Fruit fly (Drosophila melanogaster) whole organism, embryonic: ENCODE results near the gene CG42784.

Experiments
- Aef1 ChIP-seq: fragments of 200-800 bp; sonication (Bioruptor generic); IDR thresholded peaks from 3 replicates; pipeline ENCODE4 v1.3.6; 2022; ENCODE audit warnings: missing biosample characterization, missing genetic modification characterization
- B-H1 ChIP-seq: fragments of 200-800 bp; sonication (Bioruptor generic); IDR thresholded peaks from 3 replicates; pipeline ENCODE4 v1.3.6; 2022; ENCODE audit warnings: missing biosample characterization, missing genetic modification characterization
- CG11093 ChIP-seq: fragments of 200-800 bp; sonication (Bioruptor generic); IDR thresholded peaks from 3 replicates; pipeline ENCODE4 v1.3.6; 2022; ENCODE audit warnings: missing biosample characterization, missing genetic modification characterization
- CG14860 ChIP-seq: fragments of 200-800 bp; sonication (Bioruptor generic); IDR thresholded peaks from 3 replicates; pipeline ENCODE4 v1.3.6; 2022; ENCODE audit warnings: missing biosample characterization, missing genetic modification characterization; ENCODE audit not compliant: partially characterized antibody
- CG15269 ChIP-seq: fragments of 200-800 bp; sonication (Bioruptor generic); optimal IDR thresholded peaks from 2 replicates; lab custom pipeline; 2018; ENCODE audit warnings: missing biosample characterization, mild to moderate bottlenecking, missing genetic modification characterization, moderate library complexity
- CG1529 ChIP-seq: fragments of 200-800 bp; sonication (Bioruptor generic); optimal IDR thresholded peaks from 3 replicates; lab custom pipeline; 2018; ENCODE audit warnings: missing biosample characterization, missing genetic modification characterization
- CG17359 ChIP-seq: fragments of 200-800 bp; sonication (Bioruptor generic); optimal IDR thresholded peaks from 3 replicates; lab custom pipeline; 2018; ENCODE audit warnings: missing biosample characterization, mild to moderate bottlenecking, missing genetic modification characterization, moderate library complexity
- CG17385 ChIP-seq: fragments of 200-800 bp; sonication (Bioruptor generic); optimal IDR thresholded peaks from 3 replicates; lab custom pipeline; 2018; ENCODE audit warnings: missing biosample characterization, mild to moderate bottlenecking, missing genetic modification characterization
- CG17568 ChIP-seq: fragments of 200-800 bp; sonication (Bioruptor generic); optimal IDR thresholded peaks from 2 replicates; lab custom pipeline; 2018; ENCODE audit warnings: missing biosample characterization, mild to moderate bottlenecking, missing genetic modification characterization, moderate library complexity
- CG17912 ChIP-seq: fragments of 200-800 bp; sonication (Bioruptor generic); optimal IDR thresholded peaks from 2 replicates; lab custom pipeline; 2018; ENCODE audit warnings: missing biosample characterization, mild to moderate bottlenecking, missing genetic modification characterization
- CG18011 ChIP-seq: fragments of 200-800 bp; sonication (Bioruptor generic); optimal IDR thresholded peaks from 2 replicates; lab custom pipeline; 2017; ENCODE audit warnings: missing biosample characterization, missing genetic modification characterization, mild to moderate bottlenecking, moderate library complexity, missing genotype
- CG18619 ChIP-seq: fragments of 200-800 bp; sonication (Bioruptor generic); optimal IDR thresholded peaks from 3 replicates; lab custom pipeline; 2017; ENCODE audit warnings: missing biosample characterization, mild to moderate bottlenecking, missing genetic modification characterization
- CG2116 ChIP-seq: fragments of 200-800 bp; sonication (Bioruptor generic); optimal IDR thresholded peaks from 3 replicates; lab custom pipeline; 2018; ENCODE audit warnings: missing biosample characterization, mild to moderate bottlenecking, missing genetic modification characterization
- CG32767 ChIP-seq: fragments of 200-800 bp; sonication (Bioruptor generic); IDR thresholded peaks from 2 replicates; pipeline ENCODE4 v1.3.6; 2022; ENCODE audit warnings: missing biosample characterization, missing genetic modification characterization
- CG33557 ChIP-seq: fragments of 200-800 bp; sonication (Bioruptor generic); optimal IDR thresholded peaks from 2 replicates; lab custom pipeline; 2019; ENCODE audit warnings: missing biosample characterization, mild to moderate bottlenecking, missing genetic modification characterization, moderate library complexity
- CG4730 ChIP-seq: fragments of 200-800 bp; sonication (Bioruptor generic); IDR thresholded peaks from 2 replicates; pipeline ENCODE4 v1.3.6; 2022; ENCODE audit warnings: missing biosample characterization, missing genetic modification characterization
- CG7271 ChIP-seq: fragments of 200-800 bp; sonication (Bioruptor generic); optimal IDR thresholded peaks from 2 replicates; lab custom pipeline; 2018; ENCODE audit warnings: missing biosample characterization, mild to moderate bottlenecking, missing genetic modification characterization, moderate library complexity
- CG7839 ChIP-seq: fragments of 200-800 bp; sonication (Bioruptor generic); optimal IDR thresholded peaks from 3 replicates; lab custom pipeline; 2018; ENCODE audit warnings: missing biosample characterization, mild to moderate bottlenecking, missing genetic modification characterization, moderate library complexity
- CG8944 ChIP-seq: fragments of 200-800 bp; sonication (Bioruptor generic); optimal IDR thresholded peaks from 3 replicates; lab custom pipeline; 2016; ENCODE audit warnings: missing biosample characterization, missing genetic modification characterization
- CG9609 ChIP-seq: fragments of 200-800 bp; sonication (Bioruptor generic); optimal IDR thresholded peaks from 3 replicates; lab custom pipeline; 2016; ENCODE audit warnings: missing biosample characterization, missing genetic modification characterization
- CG9817 ChIP-seq: fragments of 200-800 bp; sonication (Bioruptor generic); optimal IDR thresholded peaks from 2 replicates; lab custom pipeline; 2018; ENCODE audit warnings: missing biosample characterization, mild to moderate bottlenecking, missing genetic modification characterization, moderate library complexity
- CG9932 ChIP-seq: fragments of 200-800 bp; sonication (Bioruptor generic); IDR thresholded peaks from 2 replicates; pipeline ENCODE4 v1.3.6; 2022; ENCODE audit warnings: missing biosample characterization, missing genetic modification characterization
- CoRest ChIP-seq: fragments of 200-800 bp; sonication (Bioruptor generic); optimal IDR thresholded peaks from 3 replicates; lab custom pipeline; 2018; ENCODE audit warnings: missing biosample characterization, mild to moderate bottlenecking, missing genetic modification characterization, moderate library complexity
- HLH4C ChIP-seq: fragments of 200-800 bp; sonication (Bioruptor generic); IDR thresholded peaks from 3 replicates; pipeline ENCODE4 v1.3.6; 2022; ENCODE audit warnings: missing biosample characterization, missing genetic modification characterization; ENCODE audit not compliant: partially characterized antibody
- Hr39 ChIP-seq: fragments of >200 bp; optimal IDR thresholded peaks from 2 replicates; lab custom pipeline; 2017
- NfI ChIP-seq: fragments of 200-800 bp; sonication (Bioruptor generic); optimal IDR thresholded peaks from 3 replicates; lab custom pipeline; 2018; ENCODE audit warnings: missing biosample characterization, mild to moderate bottlenecking, missing genetic modification characterization, moderate library complexity
- Poxn ChIP-seq: fragments of 200-800 bp; sonication (Bioruptor generic); IDR thresholded peaks from 2 replicates; pipeline ENCODE4 v1.3.6; 2022; ENCODE audit warnings: missing biosample characterization, missing genetic modification characterization
- Side ChIP-seq: fragments of 200-800 bp; sonication (Bioruptor generic); optimal IDR thresholded peaks from 2 replicates; lab custom pipeline; 2016; ENCODE audit warnings: missing biosample characterization, missing genetic modification characterization
- Stat92E ChIP-seq, 3 experiments: fragments of >200 bp in 2 of 3; fragments of 200-800 bp in 1 of 3; sonication (Bioruptor generic) in 1 of 3; optimal IDR thresholded peaks; 2 replicates each; lab custom pipeline; 2017 to 2019; ENCODE audit warnings: missing biosample characterization in 3 of 3, missing genetic modification characterization in 3 of 3, mild to moderate bottlenecking in 1 of 3, moderate library complexity in 1 of 3
- Xrp1 ChIP-seq: fragments of 200-800 bp; sonication (Bioruptor generic); IDR thresholded peaks from 2 replicates; pipeline ENCODE4 v1.3.6; 2022; ENCODE audit warnings: missing biosample characterization, missing genetic modification characterization
- ap ChIP-seq: fragments of 200-800 bp; sonication (Bioruptor generic); IDR thresholded peaks from 2 replicates; pipeline ENCODE4 v1.3.6; 2022; ENCODE audit warnings: missing biosample characterization, missing genetic modification characterization
- ash1 ChIP-seq: fragments of 200-800 bp; sonication (Bioruptor generic); optimal IDR thresholded peaks from 2 replicates; lab custom pipeline; 2018; ENCODE audit warnings: missing biosample characterization, mild to moderate bottlenecking, missing genetic modification characterization
- az2 ChIP-seq: fragments of 200-800 bp; sonication (Bioruptor generic); optimal IDR thresholded peaks from 3 replicates; lab custom pipeline; 2016; ENCODE audit warnings: missing biosample characterization, missing genetic modification characterization
- bab2 ChIP-seq: fragments of 200-800 bp; sonication (Bioruptor generic); optimal IDR thresholded peaks from 2 replicates; lab custom pipeline; 2016; ENCODE audit warnings: missing biosample characterization, missing genetic modification characterization
- chn ChIP-seq: fragments of 200-800 bp; sonication (Bioruptor generic); optimal IDR thresholded peaks from 2 replicates; lab custom pipeline; 2016; ENCODE audit warnings: missing biosample characterization, missing genetic modification characterization
- crc ChIP-seq: fragments of 200-800 bp; sonication (Bioruptor generic); optimal IDR thresholded peaks from 2 replicates; lab custom pipeline; 2016; ENCODE audit warnings: missing biosample characterization, missing genetic modification characterization
- crol ChIP-seq: fragments of 200-800 bp; sonication (Bioruptor generic); IDR thresholded peaks from 2 replicates; pipeline ENCODE4 v1.3.6; 2022; ENCODE audit warnings: missing biosample characterization, missing genetic modification characterization
- dan ChIP-seq: fragments of 200-800 bp; sonication (Bioruptor generic); IDR thresholded peaks from 2 replicates; pipeline ENCODE4 v1.3.6; 2022; ENCODE audit warnings: missing biosample characterization, missing genetic modification characterization
- ems ChIP-seq: fragments of 200-800 bp; sonication (Bioruptor generic); optimal IDR thresholded peaks from 3 replicates; lab custom pipeline; 2016; ENCODE audit warnings: missing biosample characterization, missing genetic modification characterization
- fu2 ChIP-seq: fragments of 200-800 bp; sonication (Bioruptor generic); optimal IDR thresholded peaks from 2 replicates; lab custom pipeline; 2016; ENCODE audit warnings: missing biosample characterization, missing genetic modification characterization
- gro ChIP-seq: fragments of 200-800 bp; sonication (Bioruptor generic); optimal IDR thresholded peaks from 2 replicates; lab custom pipeline; 2016; ENCODE audit warnings: missing biosample characterization, missing genetic modification characterization
- gsb ChIP-seq: fragments of 200-800 bp; sonication (Bioruptor generic); IDR thresholded peaks from 2 replicates; pipeline ENCODE4 v1.3.6; 2022; ENCODE audit warnings: missing biosample characterization, missing genetic modification characterization
- ham ChIP-seq: fragments of 200-800 bp; sonication (Bioruptor generic); IDR thresholded peaks from 2 replicates; pipeline ENCODE4 v1.3.6; 2022; ENCODE audit warnings: missing biosample characterization, missing genetic modification characterization
- insv ChIP-seq, 2 experiments: fragments of 200-800 bp; sonication (Bioruptor generic); optimal IDR thresholded peaks; 3 replicates each; lab custom pipeline; 2016 to 2018; ENCODE audit warnings: missing biosample characterization in 2 of 2, missing genetic modification characterization in 2 of 2
- lola ChIP-seq, 3 experiments: fragments of >200 bp in 2 of 3; fragments of 200-800 bp in 1 of 3; sonication (Bioruptor generic) in 1 of 3; optimal IDR thresholded peaks; 2 replicates each; lab custom pipeline; 2017 to 2019; ENCODE audit warnings: missing biosample characterization in 3 of 3, missing genetic modification characterization in 3 of 3, mild to moderate bottlenecking in 1 of 3, moderate library complexity in 1 of 3
- p53 ChIP-seq: fragments of 200-800 bp; sonication (Bioruptor generic); optimal IDR thresholded peaks from 2 replicates; lab custom pipeline; 2016; ENCODE audit warnings: missing biosample characterization, missing genetic modification characterization
- pnt ChIP-seq: fragments of 200-800 bp; sonication (Bioruptor generic); optimal IDR thresholded peaks from 3 replicates; lab custom pipeline; 2016; ENCODE audit warnings: missing biosample characterization, missing genetic modification characterization
- pum ChIP-seq: fragments of 200-800 bp; sonication (Bioruptor generic); optimal IDR thresholded peaks from 2 replicates; lab custom pipeline; 2016; ENCODE audit warnings: missing biosample characterization, missing genetic modification characterization
- scrt ChIP-seq: fragments of 200-800 bp; sonication (Bioruptor generic); optimal IDR thresholded peaks from 2 replicates; lab custom pipeline; 2018; ENCODE audit warnings: missing biosample characterization, mild to moderate bottlenecking, missing genetic modification characterization, moderate library complexity
- yki ChIP-seq: fragments of >200 bp; optimal IDR thresholded peaks from 3 replicates; lab custom pipeline; 2018

CG42784 gene

dm6 chr2L:13514945-13515687, 99.9 kb downstream of the CG42784 start (continued):
- TF ChIP-seq p53 (GFP tag; lab: Kevin White, UChicago) = peak; percentile 56
- TF ChIP-seq CG17385 (GFP tag; lab: Kevin White, UChicago) = peak; percentile 2
- peak; percentile 32 for TF ChIP-seq CG2116 (GFP tag; lab: Kevin White, UChicago)
- TF ChIP-seq CG8944 (GFP tag; lab: Kevin White, UChicago) = peak; percentile 51
- peak; percentile 73 for TF ChIP-seq CG15269 (tag; lab: Kevin White, UChicago)
- TF ChIP-seq pnt (GFP tag; lab: Kevin White, UChicago) = peak; percentile 66
- TF ChIP-seq crc (GFP tag; lab: Kevin White, UChicago) = peak; percentile 79
- peak; percentile 78 for TF ChIP-seq az2 (GFP tag; lab: Kevin White, UChicago)
- peak; percentile 55 for TF ChIP-seq CoRest (tag; lab: Kevin White, UChicago)
- peak; percentile 50 for TF ChIP-seq gsb (GFP tag; lab: Robert Waterston, UW)
- TF ChIP-seq Hr39 (lab: Kevin White, UChicago) = no peak
- peak; percentile 71 for TF ChIP-seq bab2 (GFP tag; lab: Kevin White, UChicago)
- peak; percentile 85 for TF ChIP-seq CG4730 (GFP tag; lab: Robert Waterston, UW)
- peak; percentile 52 for TF ChIP-seq CG9609 (GFP tag; lab: Kevin White, UChicago)
- TF ChIP-seq CG18619 (GFP tag; lab: Kevin White, UChicago) = peak; percentile 35
- peak in 1 of 3 experiments; percentile 31 for TF ChIP-seq Stat92E (GFP tag; optimal IDR thresholded peaks at IDR 0.05; lab: Kevin White, UChicago)
- peak; percentile 35 for TF ChIP-seq NfI (GFP tag; lab: Kevin White, UChicago)
- TF ChIP-seq CG1529 = no peak
- TF ChIP-seq ems (GFP tag; lab: Kevin White, UChicago) = peak; percentile 82
- TF ChIP-seq CG32767 (GFP tag; lab: Robert Waterston, UW) = peak; percentile 72; the same call in 1 of the 2 replicates
- peak; percentile 80 for TF ChIP-seq gro
- TF ChIP-seq yki (lab: Kevin White, UChicago) = no peak
- peak; percentile 39 for TF ChIP-seq chn (GFP tag; lab: Kevin White, UChicago)
- TF ChIP-seq CG17359 = peak; percentile 84
- no peak for TF ChIP-seq CG33557 (GFP tag; lab: Kevin White, UChicago)
- no peak for TF ChIP-seq insv (GFP tag; optimal IDR thresholded peaks at IDR 0.05; lab: Kevin White, UChicago)
- peak; percentile 9 for TF ChIP-seq fu2 (GFP tag; lab: Kevin White, UChicago)
- peak; percentile 81 for TF ChIP-seq Aef1 (GFP tag; lab: Robert Waterston, UW)
- TF ChIP-seq HLH4C (GFP tag; lab: Robert Waterston, UW) = no peak
- TF ChIP-seq Xrp1 (GFP tag; lab: Robert Waterston, UW) = peak; percentile 83
- TF ChIP-seq ap (GFP tag; lab: Robert Waterston, UW) = peak; percentile 62
- no peak for TF ChIP-seq CG14860 (GFP tag; lab: Robert Waterston, UW)
- TF ChIP-seq Poxn = peak; percentile 51; the same call in 1 of the 2 replicates
- TF ChIP-seq pum (GFP tag; lab: Kevin White, UChicago) = peak; percentile 54
- TF ChIP-seq dan (GFP tag; lab: Robert Waterston, UW) = no peak
- TF ChIP-seq Side = peak; percentile 73
- no peak for TF ChIP-seq CG7271 (tag; lab: Kevin White, UChicago)
- peak; percentile 76 for TF ChIP-seq B-H1 (GFP tag; lab: Robert Waterston, UW)
- TF ChIP-seq crol (GFP tag; lab: Robert Waterston, UW) = no peak
- TF ChIP-seq lola (GFP tag; optimal IDR thresholded peaks at IDR 0.05; lab: Kevin White, UChicago) = no peak
- TF ChIP-seq ham (GFP tag; lab: Robert Waterston, UW) = no peak
- no peak for TF ChIP-seq CG17912 (GFP tag; lab: Kevin White, UChicago)
- peak; percentile 72 for TF ChIP-seq CG11093
- TF ChIP-seq ash1 (GFP tag; lab: Kevin White, UChicago) = no peak
- no peak for TF ChIP-seq CG18011 (GFP tag; lab: Kevin White, UChicago)
- peak; percentile 65 for TF ChIP-seq CG17568 (GFP tag; lab: Kevin White, UChicago)
- TF ChIP-seq CG9932 (GFP tag; lab: Robert Waterston, UW) = peak; percentile 17; the same call in 1 of the 2 replicates
- TF ChIP-seq CG9817 (tag; lab: Kevin White, UChicago) = peak; percentile 25
- peak; percentile 86 for TF ChIP-seq CG7839
- peak; percentile 51 for TF ChIP-seq scrt (GFP tag; lab: Kevin White, UChicago)
